Fruit fly (Drosophila melanogaster) whole organism, embryonic: ENCODE results near the gene fzy.

ENCODE experiments used
- ATbp ChIP-seq: fragments of 200-800 bp; sonication (Bioruptor generic); optimal IDR thresholded peaks from 2 replicates; lab custom pipeline; 2017; ENCODE audit warnings: missing biosample characterization, mild to moderate bottlenecking, missing genetic modification characterization, missing genetic modification reagents
- Atf3 ChIP-seq: fragments of 200-800 bp; sonication (Bioruptor generic); optimal IDR thresholded peaks from 3 replicates; lab custom pipeline; 2016; ENCODE audit warnings: missing biosample characterization, missing genetic modification characterization
- Atf6 ChIP-seq: fragments of 200-800 bp; sonication (Bioruptor generic); IDR thresholded peaks from 2 replicates; pipeline ENCODE4 v1.3.6; 2022; ENCODE audit warnings: missing biosample characterization, missing genetic modification characterization
- Blimp-1 ChIP-seq: fragments of 200-800 bp; sonication (Bioruptor generic); optimal IDR thresholded peaks from 3 replicates; lab custom pipeline; 2018; ENCODE audit warnings: missing biosample characterization, missing genetic modification characterization, mild to moderate bottlenecking, moderate library complexity, missing genetic modification reagents
- BtbVII ChIP-seq: fragments of 200-800 bp; sonication (Bioruptor generic); optimal IDR thresholded peaks from 3 replicates; lab custom pipeline; 2017; ENCODE audit warnings: missing biosample characterization, mild to moderate bottlenecking, missing genetic modification characterization
- CG10543 ChIP-seq: fragments of 200-800 bp; sonication (Bioruptor generic); optimal IDR thresholded peaks from 3 replicates; lab custom pipeline; 2017; ENCODE audit warnings: missing biosample characterization, mild to moderate bottlenecking, missing genetic modification characterization, moderate library complexity
- CG11504 ChIP-seq: fragments of 200-800 bp; sonication (Bioruptor generic); optimal IDR thresholded peaks from 3 replicates; lab custom pipeline; 2019; ENCODE audit warnings: missing biosample characterization, mild to moderate bottlenecking, missing genetic modification characterization, moderate library complexity
- CG11723 ChIP-seq: fragments of 200-800 bp; sonication (Bioruptor generic); optimal IDR thresholded peaks from 2 replicates; lab custom pipeline; 2017; ENCODE audit warnings: missing biosample characterization, mild to moderate bottlenecking, missing genetic modification characterization
- CG13123 ChIP-seq: fragments of 200-800 bp; sonication (Bioruptor generic); optimal IDR thresholded peaks from 2 replicates; lab custom pipeline; 2016; ENCODE audit warnings: missing biosample characterization, missing genetic modification characterization
- CG13624 ChIP-seq: fragments of 200-800 bp; sonication (Bioruptor generic); optimal IDR thresholded peaks from 2 replicates; lab custom pipeline; 2016; ENCODE audit warnings: missing biosample characterization, missing genetic modification characterization
- CG15601 ChIP-seq: fragments of 200-800 bp; sonication (Bioruptor generic); optimal IDR thresholded peaks from 3 replicates; lab custom pipeline; 2019; ENCODE audit warnings: missing biosample characterization, mild to moderate bottlenecking, missing genetic modification characterization, moderate library complexity
- CG17912 ChIP-seq: fragments of 200-800 bp; sonication (Bioruptor generic); optimal IDR thresholded peaks from 2 replicates; lab custom pipeline; 2018; ENCODE audit warnings: missing biosample characterization, mild to moderate bottlenecking, missing genetic modification characterization
- CG2712 ChIP-seq: fragments of 200-800 bp; optimal IDR thresholded peaks from 3 replicates; lab custom pipeline; 2019; ENCODE audit warnings: missing biosample characterization, mild to moderate bottlenecking, missing genetic modification characterization, moderate library complexity
- CG34376 ChIP-seq: fragments of 200-800 bp; sonication (Bioruptor generic); optimal IDR thresholded peaks from 2 replicates; lab custom pipeline; 2018; ENCODE audit warnings: missing biosample characterization, mild to moderate bottlenecking, missing genetic modification characterization
- CG3995 ChIP-seq: fragments of 200-800 bp; sonication (Bioruptor generic); optimal IDR thresholded peaks from 3 replicates; lab custom pipeline; 2016; ENCODE audit warnings: missing biosample characterization, missing genetic modification characterization
- CG4360 ChIP-seq: fragments of 200-800 bp; sonication (Bioruptor generic); IDR thresholded peaks from 2 replicates; pipeline ENCODE4 v1.3.6; 2022; ENCODE audit warnings: missing biosample characterization, missing genetic modification characterization
- CG4707 ChIP-seq: fragments of 200-800 bp; sonication (Bioruptor generic); optimal IDR thresholded peaks from 2 replicates; lab custom pipeline; 2018; ENCODE audit warnings: missing biosample characterization, mild to moderate bottlenecking, missing genetic modification characterization, moderate library complexity
- CG7556 ChIP-seq: fragments of 200-800 bp; sonication (Bioruptor generic); optimal IDR thresholded peaks from 2 replicates; lab custom pipeline; 2017; ENCODE audit warnings: missing biosample characterization, mild to moderate bottlenecking, missing genetic modification characterization
- CG7987 ChIP-seq: fragments of 200-800 bp; sonication (Bioruptor generic); optimal IDR thresholded peaks from 2 replicates; lab custom pipeline; 2018; ENCODE audit warnings: missing biosample characterization, mild to moderate bottlenecking, missing genetic modification characterization, moderate library complexity
- CG8290 ChIP-seq, 3 experiments: fragments of 200-800 bp; sonication (Bioruptor generic); optimal IDR thresholded peaks; 2 replicates each; lab custom pipeline; 2016 to 2019; ENCODE audit warnings: missing biosample characterization in 3 of 3, missing genetic modification characterization in 3 of 3, mild to moderate bottlenecking in 2 of 3, moderate library complexity in 1 of 3
- D ChIP-seq, 2 experiments: fragments of 200-800 bp in 1 of 2; fragments of >200 bp in 1 of 2; sonication (Bioruptor generic) in 1 of 2; optimal IDR thresholded peaks; 2 replicates in 1 of 2; 3 replicates in 1 of 2; lab custom pipeline; 2017; ENCODE audit warnings: mild to moderate bottlenecking in 1 of 2, missing biosample characterization in 1 of 2, missing genetic modification characterization in 1 of 2, missing genetic modification reagents in 1 of 2
- Dll ChIP-seq: fragments of 200-800 bp; sonication (Bioruptor generic); IDR thresholded peaks from 4 replicates; pipeline ENCODE4 v1.3.6; 2022; ENCODE audit warnings: missing biosample characterization, missing genetic modification characterization; ENCODE audit not compliant: partially characterized antibody
- Hmr ChIP-seq: fragments of 200-800 bp; sonication (Bioruptor generic); optimal IDR thresholded peaks from 3 replicates; lab custom pipeline; 2017; ENCODE audit warnings: mild to moderate bottlenecking, missing biosample characterization, missing genetic modification reagents, missing genetic modification characterization
- MTF-1 ChIP-seq: fragments of 200-800 bp; sonication (Bioruptor generic); optimal IDR thresholded peaks from 2 replicates; lab custom pipeline; 2018; ENCODE audit warnings: missing biosample characterization, mild to moderate bottlenecking, missing genetic modification characterization, borderline replicate concordance
- Mad ChIP-seq: fragments of 200-800 bp; sonication (Bioruptor generic); optimal IDR thresholded peaks from 2 replicates; lab custom pipeline; 2016; ENCODE audit warnings: missing biosample characterization, missing genetic modification characterization
- Meics ChIP-seq: fragments of 200-800 bp; sonication (Bioruptor generic); optimal IDR thresholded peaks from 2 replicates; lab custom pipeline; 2017; ENCODE audit warnings: missing biosample characterization, mild to moderate bottlenecking, missing genetic modification characterization
- Myb ChIP-seq: fragments of 200-800 bp; sonication (Bioruptor generic); optimal IDR thresholded peaks from 2 replicates; lab custom pipeline; 2016; ENCODE audit warnings: missing biosample characterization, missing genetic modification characterization
- Nf-YB ChIP-seq: fragments of 200-800 bp; sonication (Bioruptor generic); optimal IDR thresholded peaks from 3 replicates; lab custom pipeline; 2019; ENCODE audit warnings: missing biosample characterization, mild to moderate bottlenecking, missing genetic modification characterization, moderate library complexity
- Vsx1 ChIP-seq: fragments of 200-800 bp; sonication (Bioruptor generic); optimal IDR thresholded peaks from 2 replicates; lab custom pipeline; 2017; ENCODE audit warnings: missing biosample characterization, mild to moderate bottlenecking, missing genetic modification characterization, missing genetic modification reagents
- ac ChIP-seq: fragments of 200-800 bp; sonication (Bioruptor generic); optimal IDR thresholded peaks from 3 replicates; lab custom pipeline; 2017; ENCODE audit warnings: missing biosample characterization, mild to moderate bottlenecking, missing genetic modification characterization
- chn ChIP-seq: fragments of 200-800 bp; sonication (Bioruptor generic); optimal IDR thresholded peaks from 2 replicates; lab custom pipeline; 2016; ENCODE audit warnings: missing biosample characterization, missing genetic modification characterization
- cwo ChIP-seq: fragments of 200-800 bp; sonication (Bioruptor generic); optimal IDR thresholded peaks from 3 replicates; lab custom pipeline; 2017; ENCODE audit warnings: missing biosample characterization, missing genetic modification characterization, mild to moderate bottlenecking, moderate library complexity, missing genetic modification reagents
- insv ChIP-seq, 2 experiments: fragments of 200-800 bp; sonication (Bioruptor generic); optimal IDR thresholded peaks; 3 replicates each; lab custom pipeline; 2016 to 2018; ENCODE audit warnings: missing biosample characterization in 2 of 2, missing genetic modification characterization in 2 of 2
- mirr ChIP-seq: fragments of 200-800 bp; sonication (Bioruptor generic); optimal IDR thresholded peaks from 3 replicates; lab custom pipeline; 2018; ENCODE audit warnings: missing biosample characterization, mild to moderate bottlenecking, missing genetic modification characterization
- nerfin-1 ChIP-seq: fragments of 200-800 bp; sonication (Bioruptor generic); optimal IDR thresholded peaks from 3 replicates; lab custom pipeline; 2019; ENCODE audit warnings: missing biosample characterization, mild to moderate bottlenecking, missing genetic modification characterization, moderate library complexity
- nerfin-2 ChIP-seq: fragments of 200-800 bp; sonication (Bioruptor generic); IDR thresholded peaks from 2 replicates; pipeline ENCODE4 v1.3.6; 2022; ENCODE audit warnings: missing biosample characterization, missing genetic modification characterization; ENCODE audit not compliant: partially characterized antibody
- odd ChIP-seq: fragments of 200-800 bp; sonication (Bioruptor generic); optimal IDR thresholded peaks from 2 replicates; lab custom pipeline; 2017; ENCODE audit warnings: missing biosample characterization, mild to moderate bottlenecking, missing genetic modification characterization
- pnt ChIP-seq: fragments of 200-800 bp; sonication (Bioruptor generic); optimal IDR thresholded peaks from 3 replicates; lab custom pipeline; 2016; ENCODE audit warnings: missing biosample characterization, missing genetic modification characterization
- psq ChIP-seq: fragments of 200-800 bp; sonication (Bioruptor generic); optimal IDR thresholded peaks from 2 replicates; lab custom pipeline; 2017; ENCODE audit warnings: missing biosample characterization, missing genetic modification characterization
- pum ChIP-seq: fragments of 200-800 bp; sonication (Bioruptor generic); optimal IDR thresholded peaks from 2 replicates; lab custom pipeline; 2016; ENCODE audit warnings: missing biosample characterization, missing genetic modification characterization
- ranshi ChIP-seq: fragments of 200-800 bp; sonication (Bioruptor generic); IDR thresholded peaks from 2 replicates; pipeline ENCODE4 v1.3.6; 2022; ENCODE audit warnings: missing biosample characterization, missing genetic modification characterization
- sd ChIP-seq: fragments of 200-800 bp; sonication (Bioruptor generic); optimal IDR thresholded peaks from 3 replicates; lab custom pipeline; 2018; ENCODE audit warnings: missing biosample characterization, mild to moderate bottlenecking, missing genetic modification characterization, moderate library complexity
- so ChIP-seq: fragments of 200-800 bp; sonication (Bioruptor generic); IDR thresholded peaks from 3 replicates; pipeline ENCODE4 v1.3.6; 2022; ENCODE audit warnings: missing biosample characterization, missing genetic modification characterization
- sug ChIP-seq: fragments of 200-800 bp; optimal IDR thresholded peaks from 2 replicates; lab custom pipeline; 2019; ENCODE audit warnings: missing biosample characterization, mild to moderate bottlenecking, missing genetic modification characterization, moderate library complexity
- wdn ChIP-seq: fragments of 200-800 bp; sonication (Bioruptor generic); IDR thresholded peaks from 2 replicates; pipeline ENCODE4 v1.3.6; 2022; ENCODE audit warnings: missing biosample characterization, missing genetic modification characterization
- wek ChIP-seq: fragments of 200-800 bp; sonication (Bioruptor generic); optimal IDR thresholded peaks from 3 replicates; lab custom pipeline; 2018; ENCODE audit warnings: missing biosample characterization, mild to moderate bottlenecking, missing genetic modification characterization, moderate library complexity
- wor ChIP-seq: fragments of 200-800 bp; sonication (Bioruptor generic); IDR thresholded peaks from 2 replicates; pipeline ENCODE4 v1.3.6; 2022; ENCODE audit warnings: missing biosample characterization, missing genetic modification characterization
- zen2 ChIP-seq: fragments of 200-800 bp; sonication (Bioruptor generic); IDR thresholded peaks from 3 replicates; pipeline ENCODE4 v1.3.6; 2022; ENCODE audit warnings: missing biosample characterization, missing genetic modification characterization; ENCODE audit not compliant: partially characterized antibody

fzy gene

dm6 chr2L:16272730-16273129 is 38.0 kb upstream of the fzy start (continued):
- TF ChIP-seq Vsx1 (GFP tag; lab: Kevin White, UChicago), result peak; percentile 71
- TF ChIP-seq odd (GFP tag; lab: Kevin White, UChicago), result peak; percentile 64
- TF ChIP-seq Mad (GFP tag; lab: Kevin White, UChicago), result no peak
- no peak; the same call in 1 of the 2 replicates for TF ChIP-seq ranshi (GFP tag; lab: Robert Waterston, UW)
- peak; percentile 56 for TF ChIP-seq mirr (GFP tag; lab: Kevin White, UChicago)
- TF ChIP-seq chn (GFP tag; lab: Kevin White, UChicago), result no peak
- peak; percentile 54 for TF ChIP-seq wek
- no peak for TF ChIP-seq psq (GFP tag; lab: Kevin White, UChicago)
- peak; percentile 58 for TF ChIP-seq cwo (GFP tag; lab: Kevin White, UChicago)
- TF ChIP-seq CG4707 (GFP tag; lab: Kevin White, UChicago), result peak; percentile 68
- no peak for TF ChIP-seq Myb (GFP tag; lab: Kevin White, UChicago)
- peak; percentile 50 for TF ChIP-seq Meics
- TF ChIP-seq ac (GFP tag; lab: Kevin White, UChicago), result peak; percentile 19
- no peak for TF ChIP-seq Nf-YB (GFP tag; lab: Kevin White, UChicago)
- TF ChIP-seq CG3995 (GFP tag; lab: Kevin White, UChicago), result no peak
- no peak for TF ChIP-seq CG13624 (GFP tag; lab: Kevin White, UChicago)
- no peak for TF ChIP-seq nerfin-2
- TF ChIP-seq CG15601 (tag; lab: Kevin White, UChicago), result peak; percentile 64
- TF ChIP-seq CG11504, result peak; percentile 18
- peak; percentile 91 for TF ChIP-seq sd (tag; lab: Kevin White, UChicago)
- TF ChIP-seq CG13123 (GFP tag; lab: Kevin White, UChicago), result no peak
- TF ChIP-seq wdn (GFP tag; lab: Robert Waterston, UW), result 0 out of 2 replicates have a peak, but pooled peaks have one; percentile 7
- no peak for TF ChIP-seq Atf3 (GFP tag; lab: Kevin White, UChicago)
- TF ChIP-seq CG8290 (GFP tag; optimal IDR thresholded peaks at IDR 0.05; lab: Kevin White, UChicago), result no peak
- peak in 1 of 2 experiments; percentile 49 for TF ChIP-seq CG8290 (tag; optimal IDR thresholded peaks at IDR 0.05; lab: Kevin White, UChicago)
- peak; percentile 24 for TF ChIP-seq CG11723 (GFP tag; lab: Kevin White, UChicago)
- no peak for TF ChIP-seq wor (GFP tag; lab: Robert Waterston, UW)
- peak; percentile 63 for TF ChIP-seq MTF-1 (GFP tag; lab: Kevin White, UChicago)
- peak; percentile 2 for TF ChIP-seq CG2712 (tag; lab: Kevin White, UChicago)
- TF ChIP-seq pum (GFP tag; lab: Kevin White, UChicago), result no peak
- no peak for TF ChIP-seq zen2 (GFP tag; lab: Robert Waterston, UW)
- peak; percentile 29 for TF ChIP-seq Blimp-1 (GFP tag; lab: Kevin White, UChicago)
- TF ChIP-seq CG17912 (GFP tag; lab: Kevin White, UChicago), result peak; percentile 48
- peak in 1 of 2 experiments; percentile 10 for TF ChIP-seq insv (GFP tag; optimal IDR thresholded peaks at IDR 0.05; lab: Kevin White, UChicago)
- peak; percentile 61; the same call in 1 of the 2 replicates for TF ChIP-seq CG4360
- peak; percentile 22 for TF ChIP-seq CG7556 (GFP tag; lab: Kevin White, UChicago)
- peak; percentile 77 for TF ChIP-seq CG10543 (GFP tag; lab: Kevin White, UChicago)
- peak; percentile 54; the same call in 2 of the 3 replicates for TF ChIP-seq so (GFP tag; lab: Robert Waterston, UW)
- TF ChIP-seq D (optimal IDR thresholded peaks at IDR 0.05; lab: Kevin White, UChicago), result no peak
- peak; percentile 15 for TF ChIP-seq D (GFP tag; optimal IDR thresholded peaks at IDR 0.05; lab: Kevin White, UChicago)
- TF ChIP-seq nerfin-1 (tag; lab: Kevin White, UChicago), result peak; percentile 2
- peak; percentile 46 for TF ChIP-seq BtbVII (GFP tag; lab: Kevin White, UChicago)
- TF ChIP-seq Atf6 (GFP tag; lab: Robert Waterston, UW), result peak; percentile 39; the same call in 1 of the 2 replicates
- TF ChIP-seq Hmr, result peak; percentile 71
- TF ChIP-seq CG34376 (GFP tag; lab: Kevin White, UChicago), result peak; percentile 71
- peak; percentile 30 for TF ChIP-seq sug (tag; lab: Kevin White, UChicago)
- TF ChIP-seq ATbp (GFP tag; lab: Kevin White, UChicago), result peak; percentile 83
- no peak for TF ChIP-seq pnt (GFP tag; lab: Kevin White, UChicago)
- peak; percentile 69 for TF ChIP-seq CG7987
- no peak for TF ChIP-seq Dll
